Worm (Caenorhabditis elegans) whole organism, midembryonic: Measurements from ENCODE around the gene ZK1248.11.

ENCODE experiments used
- T22C8.4 ChIP-seq: fragments of 200-800 bp; sonication (Bioruptor generic); IDR thresholded peaks from 2 replicates; pipeline ENCODE4 v1.3.6; 2022; ENCODE audit warnings: missing genetic modification characterization, missing compliant biosample characterization
- cog-1 ChIP-seq: sonication (generic microtip); optimal IDR thresholded peaks from 2 replicates; lab custom pipeline; 2016; ENCODE audit warnings: missing genetic modification characterization, missing compliant biosample characterization
- flt-1 ChIP-seq: fragments of 200-800 bp; sonication (Bioruptor generic); IDR thresholded peaks from 2 replicates; pipeline ENCODE4 v1.3.6; 2022; ENCODE audit warnings: missing genetic modification characterization, missing compliant biosample characterization
- klf-2 ChIP-seq: fragments of 200-800 bp; sonication (Bioruptor generic); conservative IDR thresholded peaks from 2 replicates; pipeline ENCODE4 v1.3.6; 2022; ENCODE audit warnings: missing genetic modification reagents, missing genetic modification characterization, missing compliant biosample characterization
- med-1 ChIP-seq: sonication (generic microtip); optimal IDR thresholded peaks from 2 replicates; lab custom pipeline; 2017; ENCODE audit warnings: missing genetic modification characterization, mild to moderate bottlenecking, missing compliant biosample characterization, antibody characterized with exemption, missing genetic modification reagents; ENCODE audit not compliant: insufficient read depth
- tab-1 ChIP-seq: fragments of 200-800 bp; sonication (Bioruptor generic); IDR thresholded peaks from 2 replicates; pipeline ENCODE4 v1.3.6; 2022; ENCODE audit warnings: missing genetic modification characterization, missing compliant biosample characterization
- ztf-23 ChIP-seq: fragments of 200-800 bp; sonication (Bioruptor generic); IDR thresholded peaks from 2 replicates; pipeline ENCODE4 v1.3.6; 2022; ENCODE audit warnings: missing genetic modification reagents, missing genetic modification characterization, missing compliant biosample characterization
- ztf-29 ChIP-seq: fragments of 200-800 bp; sonication (Bioruptor generic); IDR thresholded peaks from 2 replicates; pipeline ENCODE4 v1.3.6; 2022; ENCODE audit warnings: missing genetic modification reagents, missing genetic modification characterization, missing compliant biosample characterization

DNA sequence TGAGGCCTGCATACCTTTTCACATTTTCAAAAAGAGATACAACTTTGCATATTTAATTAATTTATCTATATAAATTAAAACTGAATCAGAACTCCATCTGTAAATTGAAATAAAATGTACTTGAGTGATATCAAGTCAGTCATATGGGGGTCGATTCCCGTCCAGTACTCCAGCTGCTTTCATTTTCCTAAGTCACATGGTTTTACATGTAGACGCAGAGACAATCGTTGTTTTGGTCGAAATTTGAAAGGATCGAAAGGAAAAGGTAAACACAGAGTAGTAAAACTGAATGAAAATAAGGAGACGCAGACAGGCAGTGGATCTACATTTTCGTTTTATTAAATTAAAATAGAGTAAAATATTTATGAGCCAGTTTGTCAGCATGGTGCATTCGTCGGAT is 45.7 kb upstream of the ZK1248.11 start:
- TF ChIP-seq klf-2: no peak
- TF ChIP-seq cog-1: no peak
- no peak for TF ChIP-seq flt-1 (GFP tag; lab: Robert Waterston, UW)
- no peak for TF ChIP-seq ztf-29 (GFP tag; lab: Robert Waterston, UW)
- no peak for TF ChIP-seq med-1
- no peak for TF ChIP-seq ztf-23 (GFP tag; lab: Robert Waterston, UW)
- TF ChIP-seq T22C8.4 (GFP tag; lab: Robert Waterston, UW): no peak
- no peak for TF ChIP-seq tab-1
